Fruit fly (Drosophila melanogaster) whole organism, embryonic: ENCODE measurements around the gene Sik2.
A peak's percentile ranks its signal among the peaks of the same experiment; 100 is the strongest.

ENCODE experiments used
- Bgb ChIP-seq: fragments of 200-800 bp; sonication (Bioruptor generic); IDR thresholded peaks from 2 replicates; pipeline ENCODE4 v1.3.6; 2022; ENCODE audit warnings: missing biosample characterization, missing genetic modification characterization; ENCODE audit not compliant: partially characterized antibody
- CG10147 ChIP-seq: fragments of 200-800 bp; sonication (Bioruptor generic); optimal IDR thresholded peaks from 2 replicates; lab custom pipeline; 2019; ENCODE audit warnings: missing biosample characterization, mild to moderate bottlenecking, missing genetic modification characterization, moderate library complexity
- CG10267 ChIP-seq: fragments of 200-800 bp; sonication (Bioruptor generic); optimal IDR thresholded peaks from 2 replicates; lab custom pipeline; 2018; ENCODE audit warnings: missing biosample characterization, mild to moderate bottlenecking, missing genetic modification characterization, moderate library complexity
- CG10462 ChIP-seq: fragments of 200-800 bp; sonication (Bioruptor generic); optimal IDR thresholded peaks from 2 replicates; lab custom pipeline; 2016; ENCODE audit warnings: missing biosample characterization, missing genetic modification characterization
- CG2116 ChIP-seq: fragments of 200-800 bp; sonication (Bioruptor generic); optimal IDR thresholded peaks from 3 replicates; lab custom pipeline; 2018; ENCODE audit warnings: missing biosample characterization, mild to moderate bottlenecking, missing genetic modification characterization
- CG5245 ChIP-seq: fragments of 200-800 bp; sonication (Bioruptor generic); optimal IDR thresholded peaks from 3 replicates; lab custom pipeline; 2016; ENCODE audit warnings: missing biosample characterization, missing genetic modification characterization
- CG6765 ChIP-seq: fragments of 200-800 bp; sonication (Bioruptor generic); optimal IDR thresholded peaks from 3 replicates; lab custom pipeline; 2017; ENCODE audit warnings: missing biosample characterization, mild to moderate bottlenecking, missing genetic modification characterization
- Nf-YC ChIP-seq: fragments of 200-800 bp; optimal IDR thresholded peaks from 3 replicates; lab custom pipeline; 2019; ENCODE audit warnings: missing biosample characterization, mild to moderate bottlenecking, missing genetic modification characterization, moderate library complexity
- Ptx1 ChIP-seq: fragments of 200-800 bp; sonication (Bioruptor generic); IDR thresholded peaks from 2 replicates; pipeline ENCODE4 v1.3.6; 2022; ENCODE audit warnings: missing biosample characterization, missing genetic modification characterization
- aop ChIP-seq: fragments of 200-800 bp; sonication (Bioruptor generic); IDR thresholded peaks from 2 replicates; pipeline ENCODE4 v1.3.6; 2022; ENCODE audit warnings: missing biosample characterization, missing genetic modification characterization
- fd102C ChIP-seq: fragments of 200-800 bp; sonication (Bioruptor generic); optimal IDR thresholded peaks from 2 replicates; lab custom pipeline; 2018; ENCODE audit warnings: missing biosample characterization, mild to moderate bottlenecking, missing genetic modification characterization, moderate library complexity
- fd3F ChIP-seq: fragments of 200-800 bp; sonication (Bioruptor generic); optimal IDR thresholded peaks from 2 replicates; lab custom pipeline; 2018; ENCODE audit warnings: missing biosample characterization, mild to moderate bottlenecking, missing genetic modification characterization, moderate library complexity
- hkb ChIP-seq, 2 experiments: fragments of 200-800 bp in 1 of 2; fragments of >200 bp in 1 of 2; sonication (Bioruptor generic) in 1 of 2; IDR thresholded peaks in 1 of 2; optimal IDR thresholded peaks in 1 of 2; 2 replicates each; pipeline versions ENCODE4 v1.3.6 to Lab custom; 2017 to 2022; ENCODE audit warnings: missing biosample characterization in 1 of 2, missing genetic modification characterization in 1 of 2
- kah ChIP-seq: fragments of 200-800 bp; sonication (Bioruptor generic); optimal IDR thresholded peaks from 2 replicates; lab custom pipeline; 2018; ENCODE audit warnings: missing biosample characterization, mild to moderate bottlenecking, missing genetic modification characterization
- mam ChIP-seq: fragments of 200-800 bp; sonication (Bioruptor generic); optimal IDR thresholded peaks from 3 replicates; lab custom pipeline; 2016; ENCODE audit warnings: missing biosample characterization, missing genetic modification characterization
- mirr ChIP-seq: fragments of 200-800 bp; sonication (Bioruptor generic); optimal IDR thresholded peaks from 3 replicates; lab custom pipeline; 2018; ENCODE audit warnings: missing biosample characterization, mild to moderate bottlenecking, missing genetic modification characterization
- nerfin-1 ChIP-seq: fragments of 200-800 bp; sonication (Bioruptor generic); optimal IDR thresholded peaks from 3 replicates; lab custom pipeline; 2019; ENCODE audit warnings: missing biosample characterization, mild to moderate bottlenecking, missing genetic modification characterization, moderate library complexity
- oc ChIP-seq: fragments of 200-800 bp; sonication (Bioruptor generic); optimal IDR thresholded peaks from 2 replicates; lab custom pipeline; 2018; ENCODE audit warnings: missing biosample characterization, mild to moderate bottlenecking, missing genetic modification characterization, moderate library complexity
- pita ChIP-seq: fragments of 200-800 bp; sonication (Bioruptor generic); optimal IDR thresholded peaks from 2 replicates; lab custom pipeline; 2017; ENCODE audit warnings: missing biosample characterization, mild to moderate bottlenecking, missing genetic modification characterization
- salm ChIP-seq: fragments of 200-800 bp; sonication (Bioruptor generic); optimal IDR thresholded peaks from 2 replicates; lab custom pipeline; 2018; ENCODE audit warnings: missing biosample characterization, mild to moderate bottlenecking, missing genetic modification characterization
- ssp ChIP-seq: fragments of 200-800 bp; sonication (Bioruptor generic); IDR thresholded peaks from 2 replicates; pipeline ENCODE4 v1.3.6; 2022; ENCODE audit warnings: missing biosample characterization, missing genetic modification characterization
- tio ChIP-seq: fragments of 200-800 bp; sonication (Bioruptor generic); optimal IDR thresholded peaks from 2 replicates; lab custom pipeline; 2017; ENCODE audit warnings: missing biosample characterization, missing genetic modification characterization, inconsistent platforms
- unpg ChIP-seq: fragments of 200-800 bp; sonication (Bioruptor generic); optimal IDR thresholded peaks from 3 replicates; lab custom pipeline; 2018; ENCODE audit warnings: missing biosample characterization, mild to moderate bottlenecking, missing genetic modification characterization, moderate library complexity
- zen ChIP-seq: fragments of 200-800 bp; sonication (Bioruptor generic); optimal IDR thresholded peaks from 3 replicates; lab custom pipeline; 2018; ENCODE audit warnings: missing biosample characterization, mild to moderate bottlenecking, missing genetic modification characterization, moderate library complexity

Sik2 gene

dm6 chrX:2005840-2006239 lies 55.9 kb downstream of the Sik2 start (continued):
- peak; percentile 62 for TF ChIP-seq CG10267 (tag; lab: Kevin White, UChicago)
- TF ChIP-seq unpg (GFP tag; lab: Kevin White, UChicago) = peak; percentile 71
- peak; percentile 41 for TF ChIP-seq CG10462 (GFP tag; lab: Kevin White, UChicago)
- peak; percentile 81 for TF ChIP-seq CG6765 (GFP tag; lab: Kevin White, UChicago)
- TF ChIP-seq hkb (optimal IDR thresholded peaks at IDR 0.05; lab: Kevin White, UChicago) = no peak
- TF ChIP-seq hkb (GFP tag; IDR thresholded peaks at IDR 0.05; lab: Robert Waterston, UW) = peak; percentile 65
- peak; percentile 37 for TF ChIP-seq CG5245 (GFP tag; lab: Kevin White, UChicago)
- no peak for TF ChIP-seq tio (GFP tag; lab: Kevin White, UChicago)
- TF ChIP-seq CG10147 (GFP tag; lab: Kevin White, UChicago) = peak; percentile 42
- peak; percentile 16 for TF ChIP-seq pita (GFP tag; lab: Kevin White, UChicago)
- peak; percentile 42 for TF ChIP-seq fd3F (GFP tag; lab: Kevin White, UChicago)
- peak; percentile 49 for TF ChIP-seq zen
- TF ChIP-seq Ptx1 (GFP tag; lab: Robert Waterston, UW) = peak; percentile 46
- TF ChIP-seq mam = no peak
- TF ChIP-seq CG2116 (GFP tag; lab: Kevin White, UChicago) = peak; percentile 71
- peak; percentile 45 for TF ChIP-seq Nf-YC (tag; lab: Kevin White, UChicago)
- TF ChIP-seq nerfin-1 (tag; lab: Kevin White, UChicago) = peak; percentile 73
- peak; percentile 59 for TF ChIP-seq kah (GFP tag; lab: Kevin White, UChicago)
- TF ChIP-seq fd102C = peak; percentile 70
- no peak for TF ChIP-seq aop (GFP tag; lab: Robert Waterston, UW)
- peak; percentile 37; the same call in 1 of the 2 replicates for TF ChIP-seq Bgb
- TF ChIP-seq mirr (GFP tag; lab: Kevin White, UChicago) = peak; percentile 61
- peak; percentile 39 for TF ChIP-seq salm
- TF ChIP-seq ssp = no peak
- TF ChIP-seq oc (tag; lab: Kevin White, UChicago) = peak; percentile 48
